Worm (Caenorhabditis elegans) whole organism, midembryonic: ENCODE measurements around the gene F49H12.4.
A peak's percentile ranks its signal among the peaks of the same experiment; 100 is the strongest.

Source experiments
- T22C8.4 ChIP-seq: fragments of 200-800 bp; sonication (Bioruptor generic); IDR thresholded peaks from 2 replicates; pipeline ENCODE4 v1.3.6; 2022; ENCODE audit warnings: missing genetic modification characterization, missing compliant biosample characterization
- cog-1 ChIP-seq: sonication (generic microtip); optimal IDR thresholded peaks from 2 replicates; lab custom pipeline; 2016; ENCODE audit warnings: missing genetic modification characterization, missing compliant biosample characterization
- flt-1 ChIP-seq: fragments of 200-800 bp; sonication (Bioruptor generic); IDR thresholded peaks from 2 replicates; pipeline ENCODE4 v1.3.6; 2022; ENCODE audit warnings: missing genetic modification characterization, missing compliant biosample characterization
- klf-2 ChIP-seq: fragments of 200-800 bp; sonication (Bioruptor generic); conservative IDR thresholded peaks from 2 replicates; pipeline ENCODE4 v1.3.6; 2022; ENCODE audit warnings: missing genetic modification reagents, missing genetic modification characterization, missing compliant biosample characterization
- med-1 ChIP-seq: sonication (generic microtip); optimal IDR thresholded peaks from 2 replicates; lab custom pipeline; 2017; ENCODE audit warnings: missing genetic modification characterization, mild to moderate bottlenecking, missing compliant biosample characterization, antibody characterized with exemption, missing genetic modification reagents; ENCODE audit not compliant: insufficient read depth
- ref-1 ChIP-seq: fragments of 200-800 bp; sonication (Bioruptor generic); conservative IDR thresholded peaks from 2 replicates; pipeline ENCODE4 v1.3.6; 2022; ENCODE audit warnings: missing genetic modification reagents, missing genetic modification characterization, missing compliant biosample characterization
- tab-1 ChIP-seq: fragments of 200-800 bp; sonication (Bioruptor generic); IDR thresholded peaks from 2 replicates; pipeline ENCODE4 v1.3.6; 2022; ENCODE audit warnings: missing genetic modification characterization, missing compliant biosample characterization
- ztf-23 ChIP-seq: fragments of 200-800 bp; sonication (Bioruptor generic); IDR thresholded peaks from 2 replicates; pipeline ENCODE4 v1.3.6; 2022; ENCODE audit warnings: missing genetic modification reagents, missing genetic modification characterization, missing compliant biosample characterization
- ztf-29 ChIP-seq: fragments of 200-800 bp; sonication (Bioruptor generic); IDR thresholded peaks from 2 replicates; pipeline ENCODE4 v1.3.6; 2022; ENCODE audit warnings: missing genetic modification reagents, missing genetic modification characterization, missing compliant biosample characterization

Gene F49H12.4

DNA sequence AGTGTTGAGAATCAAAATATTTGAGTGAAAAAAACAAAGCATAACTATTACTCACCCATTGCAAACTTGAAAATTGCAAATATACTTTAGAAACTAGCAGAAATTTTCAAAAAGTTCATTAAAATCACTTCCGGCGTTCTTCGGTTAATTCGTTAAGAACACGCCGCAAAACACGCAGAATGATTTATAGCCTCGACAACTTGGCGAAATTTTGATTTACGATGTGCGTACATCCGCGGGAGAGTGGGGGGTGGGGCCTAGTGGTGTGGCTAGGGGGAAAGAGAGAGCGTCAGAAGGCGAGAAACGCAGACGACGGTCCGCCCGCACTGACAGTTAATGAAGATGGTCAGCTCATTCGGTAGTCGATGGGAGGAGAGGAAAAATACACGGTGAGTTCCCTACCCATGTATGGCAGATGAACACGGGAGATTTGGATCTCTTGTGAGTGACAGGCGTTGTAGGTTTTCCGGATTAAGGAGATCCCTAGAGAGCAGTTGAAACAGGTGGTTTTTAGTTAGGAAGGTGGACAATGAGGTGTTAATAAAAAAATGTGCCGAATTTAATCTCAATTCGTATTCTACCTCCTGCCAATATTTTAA is 33.4 kb upstream of the F49H12.4 start, which contains the start of gene igcm-4:
Gene igcm-4 (minus strand): TSS at position 237 of the 599 bp plus-strand sequence.
- TF ChIP-seq ztf-23 (GFP tag; lab: Robert Waterston, UW) (peak; percentile 59; the same call in 1 of the 2 replicates), flt-1 (GFP tag; lab: Robert Waterston, UW) (0 out of 2 replicates have a peak, but pooled peaks have one; percentile 40), med-1 (GFP tag; lab: Kevin White, UChicago) (no peak), cog-1 (peak; percentile 27), T22C8.4 (GFP tag; lab: Robert Waterston, UW) (no peak), ref-1 (no peak), ztf-29 (GFP tag; lab: Robert Waterston, UW) (no peak), klf-2 (no peak), tab-1 (GFP tag; lab: Robert Waterston, UW) (no peak)

DNA sequence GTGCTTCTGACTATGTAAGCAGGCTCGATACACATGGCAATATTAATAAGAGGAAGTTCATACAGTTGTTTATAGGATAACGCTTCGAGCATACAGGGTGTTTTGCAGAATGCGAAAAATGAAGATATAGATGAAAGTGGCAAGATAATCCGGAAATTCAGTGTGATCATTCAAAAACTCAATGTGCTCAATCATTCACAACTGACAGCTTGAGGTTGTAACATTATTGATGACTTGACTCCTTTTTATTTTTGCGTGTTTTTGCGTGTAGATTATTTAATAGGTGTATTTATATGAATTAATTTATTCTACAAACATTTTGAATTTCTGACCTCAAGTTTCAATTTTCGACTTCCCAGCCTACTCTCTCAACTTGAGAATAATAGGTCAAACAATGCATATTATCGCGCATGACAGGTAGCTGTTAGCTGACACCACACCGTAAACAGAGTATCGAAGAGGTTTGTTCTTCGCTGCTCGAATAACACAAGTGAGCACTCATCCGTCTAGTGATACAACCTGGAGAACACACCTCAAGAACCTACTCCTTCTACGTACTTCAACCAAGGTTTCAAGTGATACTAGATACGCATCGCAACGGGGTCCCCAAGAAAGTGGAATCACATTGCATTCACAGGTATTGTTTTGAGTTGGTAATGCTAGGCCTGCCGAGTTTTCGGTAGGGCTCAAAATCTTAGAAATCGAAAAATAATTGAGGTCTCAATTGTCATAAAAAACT is 32.3 kb upstream of the F49H12.4 start:
- no peak for TF ChIP-seq tab-1 (GFP tag; lab: Robert Waterston, UW)
- no peak for TF ChIP-seq cog-1
- TF ChIP-seq ref-1, result no peak
- TF ChIP-seq flt-1 (GFP tag; lab: Robert Waterston, UW), result no peak
- no peak for TF ChIP-seq ztf-29 (GFP tag; lab: Robert Waterston, UW)
- no peak for TF ChIP-seq T22C8.4 (GFP tag; lab: Robert Waterston, UW)
- TF ChIP-seq klf-2, result no peak
- TF ChIP-seq med-1 (GFP tag; lab: Kevin White, UChicago), result no peak
- no peak for TF ChIP-seq ztf-23 (GFP tag; lab: Robert Waterston, UW)

DNA sequence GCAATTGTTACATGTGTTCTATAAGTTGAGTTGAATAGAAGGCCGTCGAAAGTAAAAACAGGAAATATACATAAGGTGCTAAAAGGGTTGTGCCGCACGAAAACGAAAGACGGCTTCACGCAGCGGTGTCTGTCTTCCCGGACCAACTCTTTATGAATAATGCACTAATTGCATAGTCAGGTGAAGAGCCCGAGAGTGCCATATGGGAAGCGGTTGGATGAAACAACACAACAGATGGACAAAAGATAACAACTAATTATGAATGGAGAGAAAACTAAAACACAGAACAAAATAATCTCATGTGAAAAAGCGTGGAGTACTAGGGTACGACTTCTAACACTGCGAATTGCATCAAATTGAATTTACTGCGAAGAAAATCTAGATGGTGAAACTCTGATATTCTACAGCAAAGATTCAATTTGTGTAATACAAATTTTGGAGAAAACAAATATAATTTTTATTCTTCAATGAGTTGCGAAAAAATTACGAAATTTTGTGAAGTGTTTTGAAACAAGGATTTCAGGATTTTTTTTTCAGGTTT is 30.7 kb upstream of the F49H12.4 start:
- TF ChIP-seq med-1 (GFP tag; lab: Kevin White, UChicago) (no peak), flt-1 (GFP tag; lab: Robert Waterston, UW) (no peak), klf-2 (no peak), T22C8.4 (GFP tag; lab: Robert Waterston, UW) (no peak), ztf-29 (GFP tag; lab: Robert Waterston, UW) (no peak), ref-1 (no peak), cog-1 (no peak), tab-1 (GFP tag; lab: Robert Waterston, UW) (no peak), ztf-23 (GFP tag; lab: Robert Waterston, UW) (no peak)

DNA sequence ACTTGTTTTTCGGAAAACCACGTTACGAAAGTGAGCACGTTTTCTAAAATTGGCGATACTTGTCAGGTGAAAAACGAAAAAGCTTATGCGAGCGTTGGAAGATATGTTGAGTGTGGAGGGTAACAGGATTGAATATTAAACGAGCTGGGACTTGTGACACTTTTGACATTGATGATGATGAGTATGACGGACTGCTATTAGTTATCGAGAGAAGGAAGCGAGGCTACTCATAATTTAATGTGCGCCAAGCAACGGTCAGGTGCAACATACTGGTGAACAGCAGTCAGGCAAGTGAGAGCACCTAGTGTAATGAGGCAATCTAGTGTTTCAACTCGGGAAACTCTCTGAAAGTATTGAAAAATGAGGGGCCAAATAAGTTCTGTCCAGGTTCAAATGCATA is 29.4 kb upstream of the F49H12.4 start:
- TF ChIP-seq klf-2, result no peak
- no peak for TF ChIP-seq tab-1 (GFP tag; lab: Robert Waterston, UW)
- TF ChIP-seq ref-1, result no peak
- no peak for TF ChIP-seq ztf-29 (GFP tag; lab: Robert Waterston, UW)
- no peak for TF ChIP-seq med-1 (GFP tag; lab: Kevin White, UChicago)
- TF ChIP-seq T22C8.4 (GFP tag; lab: Robert Waterston, UW), result no peak
- no peak for TF ChIP-seq ztf-23 (GFP tag; lab: Robert Waterston, UW)
- no peak for TF ChIP-seq flt-1 (GFP tag; lab: Robert Waterston, UW)
- no peak for TF ChIP-seq cog-1

DNA sequence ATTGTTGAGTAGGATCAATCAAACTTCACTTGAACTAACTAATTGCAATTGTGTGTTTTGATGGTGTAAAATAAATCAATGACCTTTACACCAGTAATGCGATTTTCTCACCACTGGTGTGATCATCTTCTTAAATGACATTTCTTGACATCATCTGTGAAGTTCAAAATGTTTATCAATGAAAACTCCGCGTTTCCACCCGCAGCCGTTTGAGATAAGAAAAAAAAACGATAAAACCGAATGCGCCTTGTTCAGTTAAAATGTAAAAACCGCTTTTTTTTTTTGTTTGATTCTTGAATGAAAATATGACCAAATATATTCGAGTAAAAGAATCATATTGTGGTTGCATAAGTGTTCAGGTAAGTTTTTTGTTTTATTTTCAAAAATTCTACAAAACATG is 28.0 kb upstream of the F49H12.4 start, which contains the start of gene Y102A11A.1:
Gene Y102A11A.1 (plus strand): TSS at position 223 of the 400 bp plus-strand sequence.
- no peak for TF ChIP-seq ref-1
- TF ChIP-seq flt-1 (GFP tag; lab: Robert Waterston, UW), result no peak
- TF ChIP-seq cog-1, result no peak

DNA sequence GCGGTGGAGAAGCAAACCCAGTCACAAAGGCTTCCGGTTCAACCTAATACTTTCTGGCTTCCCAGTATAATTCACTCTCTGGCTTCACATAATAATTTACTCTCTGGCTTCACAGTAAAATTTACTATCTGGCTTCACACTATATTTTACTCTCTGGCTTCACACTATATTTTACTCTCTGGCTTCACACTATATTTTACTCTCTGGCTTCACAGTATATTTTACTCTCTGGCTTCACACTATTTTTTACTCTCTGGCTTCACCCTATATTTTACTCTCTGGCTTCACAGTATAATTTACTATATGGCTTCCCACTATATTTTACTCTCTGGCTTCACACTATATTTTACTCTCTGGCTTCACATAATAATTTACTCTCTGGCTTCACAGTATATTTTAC is 22.8 kb upstream of the F49H12.4 start:
- 0 out of 2 replicates have a peak, but pooled peaks have one; percentile 25 for TF ChIP-seq ztf-23 (GFP tag; lab: Robert Waterston, UW)

DNA sequence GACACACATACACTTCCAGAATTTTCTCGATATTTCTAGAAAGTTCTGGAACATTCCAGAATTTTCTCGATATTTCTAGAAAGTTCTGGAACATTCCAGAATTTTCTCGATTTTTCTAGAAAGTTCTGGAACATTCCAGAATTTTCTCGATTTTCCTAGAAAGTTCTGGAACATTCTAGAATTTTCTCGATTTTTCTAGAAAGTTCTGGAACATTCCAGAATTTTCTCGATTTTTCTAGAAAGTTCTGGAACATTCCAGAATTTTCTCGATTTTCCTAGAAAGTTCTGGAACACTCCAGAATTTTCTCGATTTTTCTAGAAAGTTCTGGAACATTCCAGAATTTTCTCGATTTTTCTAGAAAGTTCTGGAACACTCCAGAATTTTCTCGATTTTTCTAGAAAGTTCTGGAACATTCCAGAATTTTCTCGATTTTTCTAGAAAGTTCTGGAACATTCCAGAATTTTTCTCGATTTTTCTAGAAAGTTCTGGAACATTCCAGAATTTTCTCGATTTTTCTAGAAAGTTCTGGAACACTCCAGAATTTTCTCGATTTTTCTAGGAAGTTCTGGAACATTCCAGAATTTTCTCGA is 21.7 kb upstream of the F49H12.4 start:
- TF ChIP-seq flt-1 (GFP tag; lab: Robert Waterston, UW) (peak; percentile 97), ref-1 (peak; percentile 63; the same call in 1 of the 2 replicates), ztf-23 (GFP tag; lab: Robert Waterston, UW) (0 out of 2 replicates have a peak, but pooled peaks have one; percentile 61), tab-1 (GFP tag; lab: Robert Waterston, UW) (peak; percentile 81)

DNA sequence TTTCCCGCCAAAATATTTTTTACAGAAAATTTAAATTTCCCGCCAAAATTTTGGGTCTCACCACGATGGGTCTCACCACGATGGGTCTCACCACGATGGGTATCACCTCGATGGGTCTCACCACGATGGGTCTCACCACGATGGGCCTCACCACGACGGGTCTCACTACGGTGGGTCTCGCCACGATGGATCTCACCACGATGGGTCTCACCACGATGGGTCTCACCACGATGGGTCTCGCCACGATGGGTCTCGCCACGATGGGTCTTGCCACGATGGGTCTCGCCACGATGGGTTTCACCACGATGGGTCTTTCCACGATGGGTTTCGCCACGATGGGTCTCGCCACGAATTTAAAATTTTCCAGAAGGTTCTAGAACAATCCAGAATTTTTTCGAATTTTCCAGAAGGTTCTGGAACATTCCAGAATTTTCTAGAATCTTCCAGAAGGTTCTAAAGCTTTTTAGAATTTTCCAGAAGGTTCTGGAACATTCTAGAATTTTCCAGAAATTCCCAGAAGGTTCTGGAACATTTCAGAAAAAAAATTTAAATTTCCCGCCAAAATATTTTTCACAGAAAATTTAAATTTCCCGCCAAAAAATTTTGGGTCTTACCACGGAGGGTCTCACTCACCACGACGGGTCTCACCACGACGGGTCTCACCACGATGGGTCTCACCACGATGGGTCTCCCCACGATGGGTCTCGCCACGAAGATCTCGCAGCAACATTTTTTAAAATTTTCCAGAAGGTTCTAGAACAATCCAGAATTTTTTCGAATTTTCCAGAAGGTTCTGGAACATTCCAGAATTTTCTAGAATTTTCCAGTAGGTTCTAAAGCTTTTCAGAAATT is 20.9 kb upstream of the F49H12.4 start:
- 0 out of 2 replicates have a peak, but pooled peaks have one; percentile 19 for TF ChIP-seq T22C8.4 (GFP tag; lab: Robert Waterston, UW)
- peak; percentile 66; the same call in 1 of the 2 replicates for TF ChIP-seq flt-1 (GFP tag; lab: Robert Waterston, UW)
- 0 out of 2 replicates have a peak, but pooled peaks have one; percentile 52 for TF ChIP-seq klf-2
- TF ChIP-seq tab-1 (GFP tag; lab: Robert Waterston, UW), result peak; percentile 77
- 0 out of 2 replicates have a peak, but pooled peaks have one; percentile 30 for TF ChIP-seq ztf-23 (GFP tag; lab: Robert Waterston, UW)
- TF ChIP-seq ref-1, result 0 out of 2 replicates have a peak, but pooled peaks have one; percentile 25

DNA sequence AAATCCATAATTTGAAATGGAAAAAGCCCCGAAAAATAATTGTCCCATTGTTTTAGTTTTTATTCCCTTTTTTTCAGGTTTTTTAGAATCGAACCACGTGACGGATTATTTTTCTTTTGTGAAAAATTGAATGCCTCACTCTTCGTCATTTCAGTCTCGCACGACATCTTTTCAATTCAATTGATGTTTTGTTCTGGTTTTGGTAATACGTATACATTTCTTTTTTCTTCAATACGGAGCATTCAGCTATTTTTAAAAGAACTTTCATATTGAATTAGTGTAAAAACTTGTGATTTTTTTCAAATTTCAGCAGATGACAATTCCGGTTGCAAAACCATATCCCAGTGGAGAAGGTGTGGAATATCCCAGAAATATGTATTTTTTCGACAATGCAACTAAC is 14.9 kb upstream of the F49H12.4 start, which contains the start of gene F49H12.7:
Gene F49H12.7 (plus strand): TSS at position 301 of the 400 bp plus-strand sequence.
- TF ChIP-seq med-1 (GFP tag; lab: Kevin White, UChicago), result no peak
